Worm (Caenorhabditis elegans) whole organism, L4 larva: ENCODE results near the gene lgc-35.

Source experiments
- F37D6.2 ChIP-seq: sonication (generic microtip); optimal IDR thresholded peaks from 2 replicates; lab custom pipeline; 2016; ENCODE audit warnings: mild to moderate bottlenecking, missing genetic modification characterization, missing compliant biosample characterization
- daf-12 ChIP-seq: fragments of 150-350 bp; optimal IDR thresholded peaks from 2 replicates; lab custom pipeline; 2014; ENCODE audit warnings: missing biosample characterization, missing genetic modification reagents, missing genetic modification characterization
- egl-43 ChIP-seq: fragments of 200-800 bp; sonication (Bioruptor generic); IDR thresholded peaks from 2 replicates; pipeline ENCODE4 v1.3.6; 2022; ENCODE audit warnings: missing genetic modification reagents, missing genetic modification characterization, missing compliant biosample characterization
- lin-39 ChIP-seq: fragments of 150-350 bp; optimal IDR thresholded peaks from 2 replicates; lab custom pipeline; 2014; ENCODE audit warnings: missing biosample characterization, missing genetic modification reagents, missing genetic modification characterization
- pqm-1 ChIP-seq: sonication (generic microtip); optimal IDR thresholded peaks from 2 replicates; lab custom pipeline; 2017; ENCODE audit warnings: missing biosample characterization, missing genetic modification characterization

DNA sequence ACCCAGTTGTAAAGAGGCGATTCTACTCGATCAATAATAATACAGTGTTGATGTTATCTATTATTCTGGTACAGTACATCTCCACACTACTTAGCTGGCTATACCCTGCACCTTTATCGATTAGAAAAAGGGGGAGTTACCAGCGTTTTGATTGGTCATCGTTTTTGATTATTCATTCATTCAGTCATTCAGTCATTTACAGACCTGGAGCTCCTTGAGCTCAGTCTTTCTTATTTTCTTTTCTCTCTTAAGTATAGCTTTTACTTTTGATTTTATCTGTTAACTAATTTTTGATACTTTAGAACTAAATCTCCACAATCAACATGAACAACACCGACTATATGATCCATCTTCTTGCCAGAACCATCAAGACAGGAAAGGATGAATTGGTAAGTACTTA is 10.2 kb upstream of the lgc-35 start, which contains the start of gene Y46G5A.28:
- no peak for TF ChIP-seq F37D6.2 (tag; lab: Kevin White, UChicago)
- TF ChIP-seq pqm-1 (tag; lab: Kevin White, UChicago), result no peak
- TF ChIP-seq daf-12, result no peak
- TF ChIP-seq lin-39 (tag; lab: Kevin White, UChicago), result no peak
- no peak for TF ChIP-seq egl-43 (GFP tag; lab: Robert Waterston, UW)
